Worm (Caenorhabditis elegans): ENCODE measurements around the gene ZK180.8.

DNA sequence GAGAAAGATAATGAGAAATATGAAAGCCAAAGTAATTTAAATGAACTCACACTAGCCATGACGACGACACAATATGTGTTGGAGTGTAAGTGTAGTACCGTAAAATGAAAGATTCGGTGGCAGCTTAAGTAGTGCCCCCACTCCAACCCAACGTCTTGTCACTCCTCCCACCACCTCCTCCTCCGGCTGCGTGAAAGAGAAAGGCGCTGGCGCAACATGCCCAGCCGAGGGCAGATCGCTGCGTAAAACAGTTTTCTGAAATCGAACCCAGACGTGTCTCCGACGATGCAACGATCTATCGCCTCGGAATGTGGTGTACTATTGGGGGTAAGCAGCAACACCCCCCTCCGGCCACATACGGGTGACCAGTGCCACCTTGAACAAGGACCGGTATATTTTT lies 5.5 kb upstream of the ZK180.8 start, which contains the start of gene ZK180.5:
- TF ChIP-seq C16A3.4 (tag; optimal IDR thresholded peaks at IDR 0.05) (no peak), ama-1 (optimal IDR thresholded peaks at IDR 0.05) (no peak), ets-5 (GFP tag; IDR thresholded peaks at IDR 0.05) (no peak), ceh-63 (GFP tag; optimal IDR thresholded peaks at IDR 0.05) (no peak), elt-2 (tag; optimal IDR thresholded peaks at IDR 0.05) (no peak)
